Worm (Caenorhabditis elegans): ENCODE results near the gene tag-51.

Gene tag-51

ce11 chrIII:845485-845884 is 8.5 kb upstream of the tag-51 start, which contains the start of gene K02F3.2 (continued):
- TF ChIP-seq daf-16 (GFP tag; optimal IDR thresholded peaks at IDR 0.05) (no peak), daf-16 (tag; optimal IDR thresholded peaks at IDR 0.05) (peak; percentile 86), nhr-28 (tag; optimal IDR thresholded peaks at IDR 0.05) (peak; percentile 91), F49E8.2 (tag; optimal IDR thresholded peaks at IDR 0.05; ENCODE audit: borderline replicate concordance) (no peak), egl-27 (tag; optimal IDR thresholded peaks at IDR 0.05) (no peak), cey-2 (tag; optimal IDR thresholded peaks at IDR 0.05; ENCODE audit: borderline replicate concordance, insufficient read depth) (no peak), snpc-4 (tag; optimal IDR thresholded peaks at IDR 0.05) (no peak), lin-38 (GFP tag; IDR thresholded peaks at IDR 0.05) (peak; percentile 95), pha-4 (GFP tag; IDR thresholded peaks at IDR 0.05) (no peak), pha-4 (tag; optimal IDR thresholded peaks at IDR 0.05) (no peak), tag-97 (GFP tag; IDR thresholded peaks at IDR 0.05) (no peak), skn-1 (tag; optimal IDR thresholded peaks at IDR 0.05) (no peak), daf-12 (tag; optimal IDR thresholded peaks at IDR 0.05) (no peak), mxl-2 (GFP tag; conservative IDR thresholded peaks at IDR 0.05) (no peak), F44E2.7 (GFP tag; IDR thresholded peaks at IDR 0.05) (no peak), nhr-76 (tag; optimal IDR thresholded peaks at IDR 0.05) (no peak), mxl-3 (GFP tag; optimal IDR thresholded peaks at IDR 0.05) (peak; percentile 57), nhr-25 (tag; optimal IDR thresholded peaks at IDR 0.05; ENCODE audit: borderline replicate concordance, insufficient read depth) (no peak), Y105C5A.15 (GFP tag; IDR thresholded peaks at IDR 0.05) (no peak), hlh-11 (tag; optimal IDR thresholded peaks at IDR 0.05) (peak; percentile 82), zip-2 (tag; optimal IDR thresholded peaks at IDR 0.05) (no peak), nhr-111 (GFP tag; optimal IDR thresholded peaks at IDR 0.05) (no peak)

- peak; percentile 39; the same call in 1 of the 2 replicates for TF ChIP-seq lin-38 (GFP tag; IDR thresholded peaks at IDR 0.05)
- TF ChIP-seq zip-11 (GFP tag; IDR thresholded peaks at IDR 0.05) = no peak
- TF ChIP-seq Y48G9A.11 (GFP tag; IDR thresholded peaks at IDR 0.05) = peak; percentile 30; the same call in 1 of the 2 replicates
- no peak for TF ChIP-seq mxl-3 (GFP tag; optimal IDR thresholded peaks at IDR 0.05)
Measured at ce11 chrIII:852296-852695, 1.7 kb upstream of the tag-51 start, which contains the start of gene moma-1. Gene moma-1, minus strand, starts transcription at chrIII:852396.

- TF ChIP-seq madf-5 (GFP tag; IDR thresholded peaks at IDR 0.05) (0 out of 4 replicates have a peak, but pooled peaks of 1 of the 2 experiments have one; percentile 14), lim-7 (GFP tag; IDR thresholded peaks at IDR 0.05) (peak; percentile 18; the same call in 1 of the 2 replicates), unc-62 (GFP tag; optimal IDR thresholded peaks at IDR 0.05 in 1 of 2) (peak in 1 of 2 experiments; percentile 74), unc-62 (tag; optimal IDR thresholded peaks at IDR 0.05) (no peak), Y75B8A.6 (GFP tag; IDR thresholded peaks at IDR 0.05) (0 out of 2 replicates have a peak, but pooled peaks have one; percentile 31), php-3 (GFP tag; IDR thresholded peaks at IDR 0.05) (no peak), set-16 (GFP tag; IDR thresholded peaks at IDR 0.05) (peak; percentile 94), ZK337.2 (GFP tag; IDR thresholded peaks at IDR 0.05) (0 out of 2 replicates have a peak, but pooled peaks have one; percentile 20), arid-1 (GFP tag; conservative IDR thresholded peaks at IDR 0.05) (no peak)
Measured at ce11 chrIII:853414-853813, 607 bp upstream of the tag-51 start.

ce11 chrIII:856260-856659 is 2.2 kb downstream of the tag-51 start, which contains the start of gene K02F3.12:
Gene K02F3.12, plus strand, starts transcription at chrIII:856560.
- TF ChIP-seq nhr-28 (tag; optimal IDR thresholded peaks at IDR 0.05) (no peak), spr-3 (GFP tag; optimal IDR thresholded peaks at IDR 0.05) (no peak), madf-9 (GFP tag; conservative IDR thresholded peaks at IDR 0.05) (no peak), php-3 (GFP tag; IDR thresholded peaks at IDR 0.05) (no peak), daf-16 (GFP tag; optimal IDR thresholded peaks at IDR 0.05) (no peak), daf-16 (tag; optimal IDR thresholded peaks at IDR 0.05) (no peak), dve-1 (tag; optimal IDR thresholded peaks at IDR 0.05; ENCODE audit: insufficient read depth) (no peak), ztf-7 (tag; optimal IDR thresholded peaks at IDR 0.05) (no peak), ceh-62 (tag; optimal IDR thresholded peaks at IDR 0.05) (no peak)
